Fruit fly (Drosophila melanogaster): ENCODE data around the gene Uba5.

Uba5 gene

DNA sequence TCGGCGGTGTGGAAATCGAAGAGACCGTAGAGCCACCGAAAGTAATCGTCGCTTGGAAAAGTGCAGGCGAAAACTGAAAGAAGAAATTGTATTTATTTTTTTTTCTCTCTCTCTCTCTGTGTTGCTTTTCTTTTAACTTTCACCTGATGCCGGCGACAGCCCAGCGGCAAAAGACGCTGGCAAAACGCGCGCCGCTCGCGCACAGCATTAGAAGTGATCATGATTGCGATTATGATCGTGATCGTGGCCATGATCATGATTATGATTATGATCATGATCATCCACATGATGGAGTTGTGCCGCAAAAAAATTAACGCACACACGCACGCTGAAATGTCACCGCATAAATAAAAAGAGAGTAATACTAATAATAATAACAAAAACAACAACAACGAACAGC lies 28.0 kb downstream of the Uba5 start:
- no peak for TF ChIP-seq h (GFP tag; optimal IDR thresholded peaks at IDR 0.05)
- TF ChIP-seq N (GFP tag; optimal IDR thresholded peaks at IDR 0.05), result no peak
- no peak for TF ChIP-seq ey (GFP tag; optimal IDR thresholded peaks at IDR 0.05)
- TF ChIP-seq dsf (GFP tag; optimal IDR thresholded peaks at IDR 0.05; ENCODE audit: borderline replicate concordance), result no peak
- no peak for TF ChIP-seq Rel (GFP tag; optimal IDR thresholded peaks at IDR 0.05)
- TF ChIP-seq Rel (tag; optimal IDR thresholded peaks at IDR 0.05), result no peak

DNA sequence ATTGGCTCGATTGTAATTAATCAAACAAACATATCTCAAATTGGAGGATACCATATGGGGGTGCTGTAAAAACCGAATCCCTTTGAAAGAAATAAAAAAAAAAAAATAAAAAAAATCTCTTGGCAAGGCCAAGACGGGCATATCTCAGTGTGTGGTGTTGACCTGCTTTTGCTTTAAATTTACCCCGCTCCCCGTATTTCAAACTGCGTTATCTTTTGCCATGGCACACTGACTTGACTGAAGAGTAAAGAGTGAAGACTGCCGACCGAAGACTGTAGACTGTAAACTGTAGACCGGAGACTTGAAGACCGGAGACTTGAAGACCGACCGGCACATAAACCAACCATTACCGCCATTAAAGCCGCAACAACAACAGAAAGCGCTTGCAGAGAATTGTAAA lies 28.6 kb downstream of the Uba5 start:
- TF ChIP-seq pan (optimal IDR thresholded peaks at IDR 0.05), result no peak
- no peak for TF ChIP-seq Sp1 (GFP tag; optimal IDR thresholded peaks at IDR 0.05)
- TF ChIP-seq Dfd (GFP tag; optimal IDR thresholded peaks at IDR 0.05), result no peak
- no peak for TF ChIP-seq Myc (optimal IDR thresholded peaks at IDR 0.05)
- TF ChIP-seq CrebA (GFP tag; optimal IDR thresholded peaks at IDR 0.05; ENCODE audit: borderline replicate concordance), result no peak
- no peak for TF ChIP-seq brk (GFP tag; optimal IDR thresholded peaks at IDR 0.05)
- no peak for TF ChIP-seq Vsx2 (GFP tag; optimal IDR thresholded peaks at IDR 0.05; ENCODE audit: partially characterized antibody)
- TF ChIP-seq OdsH (GFP tag; optimal IDR thresholded peaks at IDR 0.05), result no peak

DNA sequence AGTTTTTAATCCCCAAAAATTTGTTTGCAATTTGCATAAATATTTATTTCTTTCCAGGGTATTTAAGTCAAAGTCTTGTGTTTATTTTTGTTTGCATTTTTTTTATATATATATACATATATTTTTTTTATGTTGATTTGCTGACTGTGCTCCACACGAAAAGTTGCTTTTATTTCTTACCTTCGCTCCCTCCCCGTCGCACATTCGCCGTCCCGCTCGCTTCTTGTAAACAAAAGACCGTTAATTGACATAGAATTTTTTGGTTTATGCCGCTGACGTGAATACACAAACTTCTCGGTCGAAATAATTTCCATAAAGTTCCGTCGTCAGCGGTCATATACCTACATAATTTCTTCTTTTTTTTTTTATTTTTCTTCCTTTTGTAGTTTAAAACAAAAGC lies 29.6 kb downstream of the Uba5 start:
- no peak for TF ChIP-seq fru (GFP tag; optimal IDR thresholded peaks at IDR 0.05)
- no peak for TF ChIP-seq ey (GFP tag; optimal IDR thresholded peaks at IDR 0.05)
- no peak for TF ChIP-seq Hr83 (GFP tag; optimal IDR thresholded peaks at IDR 0.05; ENCODE audit: poor library complexity, severe bottlenecking)

DNA sequence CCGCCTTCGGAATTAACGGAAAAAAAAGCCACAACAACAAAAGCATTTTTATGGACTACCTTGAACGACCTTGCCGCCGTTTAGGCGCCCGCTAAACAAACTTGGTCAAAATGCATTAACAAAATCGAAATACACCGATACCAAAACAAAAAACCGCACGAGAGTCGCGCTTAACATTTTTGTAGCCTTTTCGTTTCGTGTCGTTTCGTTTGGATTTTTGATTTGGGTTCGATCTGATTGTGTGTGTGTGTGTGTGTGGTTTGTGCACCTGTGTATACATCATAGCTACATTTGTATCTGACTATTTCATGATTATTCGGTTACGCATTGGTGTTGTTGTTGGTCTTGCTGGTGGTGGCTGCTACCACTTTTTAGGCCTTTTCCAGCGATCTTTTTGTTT lies 32.2 kb downstream of the Uba5 start:
- no peak for TF ChIP-seq psq (GFP tag; optimal IDR thresholded peaks at IDR 0.05)
- TF ChIP-seq Jra (GFP tag; optimal IDR thresholded peaks at IDR 0.05), result no peak
- no peak for TF ChIP-seq Sp1 (GFP tag; optimal IDR thresholded peaks at IDR 0.05)
- TF ChIP-seq lola (GFP tag; optimal IDR thresholded peaks at IDR 0.05), result no peak
- no peak for TF ChIP-seq Dfd (GFP tag; optimal IDR thresholded peaks at IDR 0.05)
- TF ChIP-seq usp (GFP tag; optimal IDR thresholded peaks at IDR 0.05), result no peak
- TF ChIP-seq Mio (GFP tag; optimal IDR thresholded peaks at IDR 0.05), result no peak
- TF ChIP-seq sage (GFP tag; optimal IDR thresholded peaks at IDR 0.05), result no peak
- TF ChIP-seq woc (GFP tag; optimal IDR thresholded peaks at IDR 0.05), result no peak
- no peak for TF ChIP-seq Abd-B (GFP tag; optimal IDR thresholded peaks at IDR 0.05)
- no peak for TF ChIP-seq Rel (GFP tag; optimal IDR thresholded peaks at IDR 0.05)
- no peak for TF ChIP-seq Rel (tag; optimal IDR thresholded peaks at IDR 0.05)
- TF ChIP-seq Hr78 (GFP tag; optimal IDR thresholded peaks at IDR 0.05), result no peak
- TF ChIP-seq br (GFP tag; optimal IDR thresholded peaks at IDR 0.05), result no peak
- TF ChIP-seq Hnf4 (GFP tag; optimal IDR thresholded peaks at IDR 0.05), result no peak
- TF ChIP-seq tai (GFP tag; optimal IDR thresholded peaks at IDR 0.05), result no peak
- TF ChIP-seq dmrt93B (GFP tag; optimal IDR thresholded peaks at IDR 0.05), result no peak
- TF ChIP-seq N (GFP tag; optimal IDR thresholded peaks at IDR 0.05), result no peak

DNA sequence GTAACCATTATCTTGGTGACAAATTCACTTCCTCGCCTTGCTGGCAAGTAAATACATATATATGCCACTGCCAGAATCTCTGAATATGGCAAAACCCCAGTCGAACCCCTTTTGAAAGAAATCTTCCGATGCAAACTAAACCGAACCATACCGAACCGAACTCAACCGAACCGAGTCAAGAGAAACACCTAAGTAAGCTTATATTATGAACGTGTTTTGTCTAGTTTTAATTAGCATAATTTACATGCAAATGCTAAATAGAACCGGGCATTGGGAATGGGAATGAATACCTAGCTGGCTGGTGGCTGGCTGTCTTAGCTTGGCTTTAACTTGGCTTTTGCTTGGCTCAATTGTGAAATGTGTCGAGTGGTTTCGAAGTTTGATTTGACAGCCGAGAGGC lies 34.0 kb downstream of the Uba5 start:
- TF ChIP-seq Mio (GFP tag; optimal IDR thresholded peaks at IDR 0.05) (no peak), Rel (GFP tag; optimal IDR thresholded peaks at IDR 0.05) (no peak), Rel (tag; optimal IDR thresholded peaks at IDR 0.05) (no peak), Myc (optimal IDR thresholded peaks at IDR 0.05) (no peak), fru (GFP tag; optimal IDR thresholded peaks at IDR 0.05) (no peak), foxo (GFP tag; optimal IDR thresholded peaks at IDR 0.05) (no peak), lola (GFP tag; optimal IDR thresholded peaks at IDR 0.05) (no peak), Dif (GFP tag; optimal IDR thresholded peaks at IDR 0.05; ENCODE audit: partially characterized antibody) (no peak), GATAd (GFP tag; optimal IDR thresholded peaks at IDR 0.05) (no peak), Hr78 (GFP tag; optimal IDR thresholded peaks at IDR 0.05) (no peak), Dfd (GFP tag; optimal IDR thresholded peaks at IDR 0.05) (no peak), Vsx2 (GFP tag; optimal IDR thresholded peaks at IDR 0.05; ENCODE audit: partially characterized antibody) (no peak), Hr83 (GFP tag; optimal IDR thresholded peaks at IDR 0.05; ENCODE audit: poor library complexity, severe bottlenecking) (no peak)

DNA sequence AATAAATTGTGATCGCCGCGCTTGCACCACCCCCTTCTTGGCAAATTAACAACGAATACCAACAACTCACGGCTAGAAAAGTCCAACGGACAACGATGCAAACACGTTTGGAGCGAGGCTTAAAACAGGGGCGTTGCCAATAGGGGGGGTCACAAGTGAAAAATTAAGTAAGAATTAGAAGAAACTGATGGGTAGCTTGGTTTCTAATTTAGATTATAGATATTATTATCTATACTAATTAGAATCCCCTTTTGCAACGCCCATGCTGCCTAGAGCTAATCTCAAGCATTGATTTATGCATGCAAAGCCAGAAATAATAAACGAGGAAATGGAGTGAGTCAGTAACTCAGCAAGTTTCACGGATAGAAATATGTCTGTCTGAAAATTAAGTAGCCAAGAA lies 35.1 kb downstream of the Uba5 start:
- no peak for TF ChIP-seq tai (GFP tag; optimal IDR thresholded peaks at IDR 0.05)
- no peak for TF ChIP-seq N (GFP tag; optimal IDR thresholded peaks at IDR 0.05)
- TF ChIP-seq sv (GFP tag; optimal IDR thresholded peaks at IDR 0.05), result peak; percentile 45
- TF ChIP-seq Dfd (GFP tag; optimal IDR thresholded peaks at IDR 0.05), result no peak
- TF ChIP-seq dmrt93B (GFP tag; optimal IDR thresholded peaks at IDR 0.05), result no peak
- TF ChIP-seq Hnf4 (GFP tag; optimal IDR thresholded peaks at IDR 0.05), result no peak
- TF ChIP-seq jim (GFP tag; optimal IDR thresholded peaks at IDR 0.05), result no peak
